Worm (Caenorhabditis elegans) whole organism, L1 larva: ENCODE measurements around the gene bus-1.

Experiments used
- alr-1 ChIP-seq: fragments of 200-800 bp; sonication (Bioruptor generic); optimal IDR thresholded peaks from 2 replicates; lab custom pipeline; 2018; ENCODE audit warnings: borderline replicate concordance, mild to moderate bottlenecking, missing genetic modification characterization, missing compliant biosample characterization
- aly-2 ChIP-seq: fragments of 150-350 bp; optimal IDR thresholded peaks from 2 replicates; lab custom pipeline; 2014; ENCODE audit warnings: missing biosample characterization, missing genetic modification characterization
- blmp-1 ChIP-seq: fragments of 150-350 bp; optimal IDR thresholded peaks from 2 replicates; lab custom pipeline; 2014; ENCODE audit warnings: missing biosample characterization, missing genetic modification characterization
- ceh-8 ChIP-seq: fragments of 200-800 bp; sonication (Bioruptor generic); optimal IDR thresholded peaks from 2 replicates; lab custom pipeline; 2018; ENCODE audit warnings: mild to moderate bottlenecking, missing genetic modification characterization, moderate library complexity, missing compliant biosample characterization
- ceh-82 ChIP-seq, 3 experiments: fragments of 150-350 bp in 1 of 3; sonication (generic microtip) in 2 of 3; optimal IDR thresholded peaks; 2 replicates each; lab custom pipeline; 2014 to 2017; ENCODE audit warnings: missing biosample characterization in 3 of 3, missing genetic modification characterization in 3 of 3
- ceh-88 ChIP-seq: fragments of 200-800 bp; sonication (Bioruptor generic); IDR thresholded peaks from 2 replicates; pipeline ENCODE4 v1.3.6; 2022; ENCODE audit warnings: missing genetic modification characterization, missing compliant biosample characterization
- ces-1 ChIP-seq: fragments of 150-350 bp; optimal IDR thresholded peaks from 2 replicates; lab custom pipeline; 2014; ENCODE audit warnings: missing biosample characterization, missing genetic modification reagents, missing genetic modification characterization
- efl-1 ChIP-seq, 4 experiments: fragments of 150-350 bp; optimal IDR thresholded peaks in 3 of 4; peaks in 1 of 4; 1 replicate in 1 of 4; 2 replicates in 3 of 4; lab custom pipeline; 2014; ENCODE audit warnings: missing biosample characterization in 2 of 4, missing genetic modification characterization in 2 of 4, missing genetic modification reagents in 2 of 4
- efl-3 ChIP-seq: fragments of 200-800 bp; sonication (Bioruptor generic); optimal IDR thresholded peaks from 2 replicates; lab custom pipeline; 2018; ENCODE audit warnings: mild to moderate bottlenecking, missing genetic modification characterization, missing compliant biosample characterization
- elt-3 ChIP-seq, 6 experiments: fragments of 150-350 bp in 1 of 6; sonication (generic microtip); optimal IDR thresholded peaks; 2 replicates each; lab custom pipeline; 2017 to 2018; ENCODE audit warnings: missing biosample characterization in 6 of 6, missing genetic modification characterization in 6 of 6, inconsistent platforms in 1 of 6
- fkh-4 ChIP-seq: sonication (generic microtip); optimal IDR thresholded peaks from 2 replicates; lab custom pipeline; 2016; ENCODE audit warnings: missing compliant biosample characterization, missing genetic modification characterization, borderline replicate concordance
- hlh-17 ChIP-seq: fragments of 200-800 bp; sonication (Bioruptor generic); optimal IDR thresholded peaks from 2 replicates; lab custom pipeline; 2018; ENCODE audit warnings: missing genetic modification characterization, mild to moderate bottlenecking, missing compliant biosample characterization, moderate library complexity, borderline replicate concordance
- hlh-4 ChIP-seq: sonication (generic microtip); optimal IDR thresholded peaks from 2 replicates; lab custom pipeline; 2016; ENCODE audit warnings: mild to moderate bottlenecking, missing genetic modification characterization, missing compliant biosample characterization
- isw-1 ChIP-seq: fragments of 200-800 bp; sonication (Bioruptor generic); IDR thresholded peaks from 2 replicates; pipeline ENCODE4 v1.3.6; 2022; ENCODE audit warnings: missing genetic modification characterization, missing compliant biosample characterization
- lin-15B ChIP-seq: fragments of 150-350 bp; sonication (generic microtip); optimal IDR thresholded peaks from 3 replicates; lab custom pipeline; 2014; ENCODE audit warnings: missing biosample characterization, missing genetic modification characterization
- mab-9 ChIP-seq: fragments of 200-800 bp; sonication (Bioruptor generic); IDR thresholded peaks from 2 replicates; pipeline ENCODE4 v1.3.6; 2022; ENCODE audit warnings: missing genetic modification reagents, missing genetic modification characterization, missing compliant biosample characterization
- mep-1 ChIP-seq: fragments of 150-350 bp; optimal IDR thresholded peaks from 2 replicates; lab custom pipeline; 2014; ENCODE audit warnings: missing biosample characterization, missing genetic modification characterization
- nhr-47 ChIP-seq: sonication (generic microtip); optimal IDR thresholded peaks from 2 replicates; lab custom pipeline; 2016; ENCODE audit warnings: mild to moderate bottlenecking, missing genetic modification characterization, moderate library complexity, missing compliant biosample characterization
- nhr-71 ChIP-seq: sonication (generic microtip); optimal IDR thresholded peaks from 2 replicates; lab custom pipeline; 2016; ENCODE audit warnings: mild to moderate bottlenecking, missing genetic modification characterization, moderate library complexity, missing compliant biosample characterization
- nhr-77 ChIP-seq: fragments of 150-350 bp; optimal IDR thresholded peaks from 2 replicates; lab custom pipeline; 2014; ENCODE audit warnings: missing biosample characterization, missing genetic modification characterization
- nhr-84 ChIP-seq: sonication (generic microtip); optimal IDR thresholded peaks from 2 replicates; lab custom pipeline; 2017; ENCODE audit warnings: missing biosample characterization, missing genetic modification characterization
- nhr-90 ChIP-seq: sonication (generic microtip); optimal IDR thresholded peaks from 2 replicates; lab custom pipeline; 2016; ENCODE audit warnings: mild to moderate bottlenecking, missing genetic modification characterization, missing compliant biosample characterization; ENCODE audit not compliant: poor library complexity
- pag-3 ChIP-seq: sonication (generic microtip); optimal IDR thresholded peaks from 2 replicates; lab custom pipeline; 2017; ENCODE audit warnings: missing genetic modification characterization, mild to moderate bottlenecking, missing compliant biosample characterization, antibody characterized with exemption, borderline replicate concordance; ENCODE audit not compliant: insufficient read depth
- pax-3 ChIP-seq: fragments of 200-800 bp; sonication (Bioruptor generic); optimal IDR thresholded peaks from 2 replicates; lab custom pipeline; 2018; ENCODE audit warnings: mild to moderate bottlenecking, missing genetic modification characterization, moderate library complexity, missing compliant biosample characterization
- rnt-1 ChIP-seq: sonication (generic microtip); optimal IDR thresholded peaks from 2 replicates; lab custom pipeline; 2016; ENCODE audit warnings: mild to moderate bottlenecking, missing genetic modification characterization, moderate library complexity, missing compliant biosample characterization
- skn-1 ChIP-seq: fragments of 150-350 bp; optimal IDR thresholded peaks from 2 replicates; lab custom pipeline; 2014; ENCODE audit warnings: missing biosample characterization, missing genetic modification characterization
- snpc-4 ChIP-seq: fragments of 150-350 bp; optimal IDR thresholded peaks from 2 replicates; lab custom pipeline; 2014; ENCODE audit warnings: missing biosample characterization, missing genetic modification characterization
- snu-23 ChIP-seq: sonication (generic microtip); optimal IDR thresholded peaks from 2 replicates; lab custom pipeline; 2016; ENCODE audit warnings: missing genetic modification characterization, missing compliant biosample characterization
- sptf-1 ChIP-seq: fragments of 150-350 bp; optimal IDR thresholded peaks from 2 replicates; lab custom pipeline; 2014; ENCODE audit warnings: missing biosample characterization, missing genetic modification characterization
- swsn-7 ChIP-seq: sonication (generic microtip); optimal IDR thresholded peaks from 2 replicates; lab custom pipeline; 2016; ENCODE audit warnings: missing genetic modification characterization, missing compliant biosample characterization
- tbx-2 ChIP-seq: sonication (generic microtip); optimal IDR thresholded peaks from 2 replicates; lab custom pipeline; 2016; ENCODE audit warnings: missing genetic modification characterization, missing compliant biosample characterization
- unc-86 ChIP-seq: sonication (generic microtip); optimal IDR thresholded peaks from 2 replicates; lab custom pipeline; 2016; ENCODE audit warnings: missing genetic modification characterization, missing compliant biosample characterization
- unc-98 ChIP-seq: fragments of 200-800 bp; sonication (Bioruptor generic); IDR thresholded peaks from 2 replicates; pipeline ENCODE4 v1.3.6; 2022; ENCODE audit warnings: missing genetic modification characterization, missing compliant biosample characterization
- zag-1 ChIP-seq: fragments of 150-350 bp; optimal IDR thresholded peaks from 2 replicates; lab custom pipeline; 2014; ENCODE audit warnings: missing biosample characterization, missing genetic modification characterization
- ztf-4 ChIP-seq: fragments of 150-350 bp; optimal IDR thresholded peaks from 2 replicates; lab custom pipeline; 2014; ENCODE audit warnings: missing biosample characterization, missing genetic modification characterization

Gene bus-1

ce11 chrV:9015540-9015939 is 9.1 kb downstream of the bus-1 start, which contains the start of gene srt-18:
TSS of gene srt-18 (minus strand) at chrV:9015640.
- no peak for TF ChIP-seq mep-1
- no peak for TF ChIP-seq ztf-4
- TF ChIP-seq ceh-8, result no peak
- TF ChIP-seq nhr-77 (tag; lab: Kevin White, UChicago), result no peak
- TF ChIP-seq isw-1 (GFP tag; lab: Robert Waterston, UW), result no peak
- no peak for TF ChIP-seq blmp-1 (tag; lab: Kevin White, UChicago)
- no peak for TF ChIP-seq snu-23 (GFP tag; lab: Kevin White, UChicago)
- no peak for TF ChIP-seq hlh-17 (GFP tag; lab: Kevin White, UChicago)
- TF ChIP-seq pax-3 (tag; lab: Kevin White, UChicago), result no peak
- TF ChIP-seq pag-3 (tag; lab: Kevin White, UChicago), result no peak
- TF ChIP-seq efl-3 (GFP tag; lab: Kevin White, UChicago), result no peak

ce11 chrV:9013765-9014164 is 10.8 kb downstream of the bus-1 start, which contains the start of gene srh-201:
TSS of gene srh-201 (minus strand) at chrV:9013865.
- TF ChIP-seq hlh-17 (GFP tag; lab: Kevin White, UChicago), result no peak

- TF ChIP-seq snu-23 (GFP tag; lab: Kevin White, UChicago) (no peak), aly-2 (tag; lab: Kevin White, UChicago) (no peak), sptf-1 (tag; lab: Kevin White, UChicago) (no peak), mab-9 (no peak), unc-98 (GFP tag; lab: Robert Waterston, UW) (no peak), snpc-4 (tag; lab: Kevin White, UChicago) (no peak), zag-1 (no peak), nhr-47 (no peak), hlh-4 (tag; lab: Kevin White, UChicago) (no peak), swsn-7 (tag; lab: Kevin White, UChicago) (no peak), ceh-88 (no peak), efl-1 (optimal IDR thresholded peaks at IDR 0.05; lab: Kevin White, UChicago) (no peak), efl-1 (GFP tag; optimal IDR thresholded peaks at IDR 0.05 in 1 of 2; lab: Kevin White, UChicago) (no peak)
Measured at ce11 chrV:9009175-9009574, 15.4 kb downstream of the bus-1 start, which contains the start of gene srx-2. TSS of gene srx-2 (plus strand) at chrV:9009475.

- TF ChIP-seq skn-1 (no peak), ces-1 (no peak), ceh-82 (tag; optimal IDR thresholded peaks at IDR 0.05; lab: Kevin White, UChicago) (no peak), tbx-2 (tag; lab: Kevin White, UChicago) (no peak), ceh-88 (no peak), nhr-84 (tag; lab: Kevin White, UChicago) (no peak), unc-86 (tag; lab: Kevin White, UChicago) (no peak), fkh-4 (no peak), zag-1 (no peak), lin-15B (tag; lab: Kevin White, UChicago) (no peak), mab-9 (no peak), elt-3 (tag; optimal IDR thresholded peaks at IDR 0.05; lab: Kevin White, UChicago) (no peak), unc-98 (GFP tag; lab: Robert Waterston, UW) (no peak), snu-23 (GFP tag; lab: Kevin White, UChicago) (no peak), swsn-7 (tag; lab: Kevin White, UChicago) (no peak), sptf-1 (tag; lab: Kevin White, UChicago) (no peak)
Measured at ce11 chrV:9005243-9005642, 19.4 kb downstream of the bus-1 start, which contains the start of gene srx-3. TSS of gene srx-3 (plus strand) at chrV:9005543.

ce11 chrV:9003291-9003690 is 21.3 kb downstream of the bus-1 start, which contains the start of gene srx-1:
TSS of gene srx-1 (plus strand) at chrV:9003672.
- TF ChIP-seq efl-3 (GFP tag; lab: Kevin White, UChicago) (no peak), efl-1 (optimal IDR thresholded peaks at IDR 0.05; lab: Kevin White, UChicago) (no peak), efl-1 (GFP tag; optimal IDR thresholded peaks at IDR 0.05 in 1 of 2; lab: Kevin White, UChicago) (no peak), alr-1 (tag; lab: Kevin White, UChicago) (no peak), blmp-1 (tag; lab: Kevin White, UChicago) (no peak), snpc-4 (tag; lab: Kevin White, UChicago) (no peak), rnt-1 (tag; lab: Kevin White, UChicago) (no peak), nhr-71 (tag; lab: Kevin White, UChicago) (no peak), snu-23 (GFP tag; lab: Kevin White, UChicago) (no peak), nhr-90 (tag; lab: Kevin White, UChicago) (no peak)
